Fruit fly (Drosophila melanogaster) whole organism, embryonic: ENCODE data around the gene CG33923.

Experiments used
- CG6791 ChIP-seq: fragments of 200-800 bp; sonication (Bioruptor generic); IDR thresholded peaks from 3 replicates; pipeline ENCODE4 v1.3.6; 2022; ENCODE audit warnings: missing biosample characterization, missing genetic modification characterization; ENCODE audit not compliant: partially characterized antibody
- CG6854 ChIP-seq: fragments of 200-800 bp; sonication (Bioruptor generic); optimal IDR thresholded peaks from 3 replicates; lab custom pipeline; 2017; ENCODE audit warnings: missing biosample characterization, mild to moderate bottlenecking, missing genetic modification characterization
- da ChIP-seq: fragments of 200-800 bp; sonication (Bioruptor generic); optimal IDR thresholded peaks from 2 replicates; lab custom pipeline; 2016; ENCODE audit warnings: missing biosample characterization, missing genetic modification characterization

- no peak for TF ChIP-seq da (GFP tag; lab: Kevin White, UChicago)
- no peak for TF ChIP-seq CG6791 (GFP tag; lab: Robert Waterston, UW)
- TF ChIP-seq CG6854 (GFP tag; lab: Kevin White, UChicago), result no peak
These were observed 13.0 kb downstream of the CG33923 start, which contains the start of gene a5 for dm6 chr2L:1328861-1329260.
